Worm (Caenorhabditis elegans) whole organism, late embryonic: ENCODE data around the gene C38C5.1.

Experiments
- C38D4.7 ChIP-seq: fragments of 200-800 bp; sonication (Bioruptor generic); optimal IDR thresholded peaks from 2 replicates; lab custom pipeline; 2018; ENCODE audit warnings: mild to moderate bottlenecking, missing genetic modification characterization, moderate library complexity, missing compliant biosample characterization
- ama-1 ChIP-seq: fragments of 150-350 bp; optimal IDR thresholded peaks from 2 replicates; lab custom pipeline; 2014
- ceh-24 ChIP-seq: sonication (generic microtip); optimal IDR thresholded peaks from 2 replicates; lab custom pipeline; 2016; ENCODE audit warnings: mild to moderate bottlenecking, missing genetic modification characterization, missing compliant biosample characterization
- ceh-9 ChIP-seq: sonication (generic microtip); optimal IDR thresholded peaks from 2 replicates; lab custom pipeline; 2016; ENCODE audit warnings: mild to moderate bottlenecking, missing genetic modification characterization, inconsistent platforms, missing compliant biosample characterization
- hlh-30 ChIP-seq: sonication (generic microtip); optimal IDR thresholded peaks from 2 replicates; lab custom pipeline; 2017; ENCODE audit warnings: antibody characterized with exemption, missing genetic modification characterization, missing compliant biosample characterization; ENCODE audit not compliant: insufficient read depth
- hlh-8 ChIP-seq: sonication (generic microtip); optimal IDR thresholded peaks from 2 replicates; lab custom pipeline; 2016; ENCODE audit warnings: missing genotype, missing genetic modification characterization, missing compliant biosample characterization
- pat-9 ChIP-seq: fragments of 200-800 bp; sonication (Bioruptor generic); optimal IDR thresholded peaks from 2 replicates; lab custom pipeline; 2018; ENCODE audit warnings: mild to moderate bottlenecking, missing genetic modification characterization, moderate library complexity, missing compliant biosample characterization
- pax-1 ChIP-seq: fragments of 150-350 bp; optimal IDR thresholded peaks from 2 replicates; lab custom pipeline; 2014; ENCODE audit warnings: missing biosample characterization, missing genetic modification characterization
- rnt-1 ChIP-seq: sonication (generic microtip); optimal IDR thresholded peaks from 2 replicates; lab custom pipeline; 2016; ENCODE audit warnings: missing genetic modification characterization, missing compliant biosample characterization
- sdc-2 ChIP-seq: sonication (generic microtip); optimal IDR thresholded peaks from 2 replicates; lab custom pipeline; 2016; ENCODE audit warnings: missing genotype, missing genetic modification characterization, missing compliant biosample characterization
- syd-9 ChIP-seq: sonication (generic microtip); optimal IDR thresholded peaks from 2 replicates; lab custom pipeline; 2016; ENCODE audit warnings: mild to moderate bottlenecking, missing genetic modification characterization, moderate library complexity, missing compliant biosample characterization
- tbx-2 ChIP-seq: sonication (generic microtip); optimal IDR thresholded peaks from 2 replicates; lab custom pipeline; 2016; ENCODE audit warnings: missing genetic modification characterization, missing compliant biosample characterization
- unc-55 ChIP-seq: sonication (generic microtip); optimal IDR thresholded peaks from 2 replicates; lab custom pipeline; 2017; ENCODE audit warnings: missing biosample characterization, missing genetic modification reagents, missing genetic modification characterization

DNA sequence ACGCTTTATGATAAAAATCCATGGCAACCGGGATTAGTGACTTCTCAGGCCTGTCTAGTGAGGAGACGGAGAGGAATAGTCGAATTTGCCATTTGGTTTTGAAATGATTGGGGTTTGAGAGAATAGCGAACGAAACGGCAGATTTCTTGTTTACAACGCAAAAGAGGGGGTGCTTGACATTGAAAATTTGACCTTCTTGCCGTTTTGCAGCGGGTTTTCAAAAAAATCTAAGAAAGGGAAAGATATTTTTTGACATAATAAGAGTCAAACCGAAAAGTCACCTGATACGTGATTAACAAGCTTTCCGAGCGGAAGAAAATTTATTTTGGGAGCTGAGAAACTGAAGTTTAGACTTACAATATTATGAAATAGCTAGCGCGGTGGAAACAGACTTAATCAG lies 40.0 kb upstream of the C38C5.1 start:
- TF ChIP-seq ceh-9 (no peak), unc-55 (GFP tag; lab: Kevin White, UChicago) (no peak), hlh-8 (tag; lab: Kevin White, UChicago) (no peak), hlh-30 (tag; lab: Kevin White, UChicago) (no peak), rnt-1 (tag; lab: Kevin White, UChicago) (no peak), tbx-2 (tag; lab: Kevin White, UChicago) (no peak), sdc-2 (tag; lab: Kevin White, UChicago) (no peak), pat-9 (tag; lab: Kevin White, UChicago) (no peak), pax-1 (no peak), ceh-24 (no peak), syd-9 (tag; lab: Kevin White, UChicago) (no peak), C38D4.7 (no peak), ama-1 (lab: Kevin White, UChicago) (no peak)
